Fruit fly (Drosophila melanogaster) whole organism, prepupa: Measurements from ENCODE around the gene Axn.

Source experiments
- Blimp-1 ChIP-seq: fragments of 200-800 bp; sonication (Bioruptor generic); optimal IDR thresholded peaks from 3 replicates; lab custom pipeline; 2017; ENCODE audit warnings: missing biosample characterization, missing genetic modification characterization, mild to moderate bottlenecking, moderate library complexity, missing genetic modification reagents
- CG10669 ChIP-seq: fragments of 200-800 bp; sonication (Bioruptor generic); optimal IDR thresholded peaks from 3 replicates; lab custom pipeline; 2018; ENCODE audit warnings: missing biosample characterization, mild to moderate bottlenecking, missing genetic modification characterization, moderate library complexity
- CG11762 ChIP-seq: fragments of 200-800 bp; sonication (Bioruptor generic); optimal IDR thresholded peaks from 3 replicates; lab custom pipeline; 2016; ENCODE audit warnings: missing biosample characterization, missing genetic modification characterization; ENCODE audit not compliant: insufficient read depth
- CG15336 ChIP-seq: fragments of 200-800 bp; sonication (Bioruptor generic); IDR thresholded peaks from 2 replicates; pipeline ENCODE4 v1.3.6; 2022; ENCODE audit warnings: missing biosample characterization, missing genetic modification characterization
- CG1621 ChIP-seq: fragments of 200-800 bp; sonication (Bioruptor generic); optimal IDR thresholded peaks from 3 replicates; lab custom pipeline; 2018; ENCODE audit warnings: missing biosample characterization, mild to moderate bottlenecking, missing genetic modification characterization
- CG16779 ChIP-seq: fragments of 200-800 bp; sonication (Bioruptor generic); optimal IDR thresholded peaks from 3 replicates; lab custom pipeline; 2017; ENCODE audit warnings: missing biosample characterization, mild to moderate bottlenecking, missing genetic modification characterization
- CG3032 ChIP-seq: fragments of 200-800 bp; optimal IDR thresholded peaks from 2 replicates; lab custom pipeline; 2019; ENCODE audit warnings: missing biosample characterization, mild to moderate bottlenecking, missing genetic modification characterization, moderate library complexity
- CG31627 ChIP-seq: fragments of 200-800 bp; sonication (Bioruptor generic); optimal IDR thresholded peaks from 3 replicates; lab custom pipeline; 2016; ENCODE audit warnings: missing biosample characterization, missing genetic modification characterization
- CG34406 ChIP-seq: fragments of 200-800 bp; sonication (Bioruptor generic); optimal IDR thresholded peaks from 3 replicates; lab custom pipeline; 2016; ENCODE audit warnings: missing biosample characterization, missing genetic modification characterization
- CG4318 ChIP-seq: fragments of 200-800 bp; sonication (Bioruptor generic); optimal IDR thresholded peaks from 3 replicates; lab custom pipeline; 2017; ENCODE audit warnings: missing biosample characterization, mild to moderate bottlenecking, missing genetic modification characterization
- CG6163 ChIP-seq: fragments of 200-800 bp; sonication (Bioruptor generic); IDR thresholded peaks from 3 replicates; pipeline ENCODE4 v1.3.6; 2022; ENCODE audit warnings: missing biosample characterization, missing genetic modification characterization
- CG6792 ChIP-seq: fragments of 200-800 bp; sonication (Bioruptor generic); optimal IDR thresholded peaks from 3 replicates; lab custom pipeline; 2016; ENCODE audit warnings: missing biosample characterization, missing genetic modification characterization
- CG6808 ChIP-seq: fragments of 200-800 bp; sonication (Bioruptor generic); optimal IDR thresholded peaks from 3 replicates; lab custom pipeline; 2017; ENCODE audit warnings: missing biosample characterization, missing genetic modification characterization, mild to moderate bottlenecking, moderate library complexity, missing genetic modification reagents
- CG6854 ChIP-seq: fragments of 200-800 bp; sonication (Bioruptor generic); optimal IDR thresholded peaks from 2 replicates; lab custom pipeline; 2017; ENCODE audit warnings: missing biosample characterization, mild to moderate bottlenecking, missing genetic modification characterization
- CG8119 ChIP-seq: fragments of 200-800 bp; sonication (Bioruptor generic); IDR thresholded peaks from 3 replicates; pipeline ENCODE4 v1.3.6; 2022; ENCODE audit warnings: missing biosample characterization, missing genetic modification characterization
- CG9139 ChIP-seq: fragments of 200-800 bp; sonication (Bioruptor generic); optimal IDR thresholded peaks from 3 replicates; lab custom pipeline; 2017; ENCODE audit warnings: missing biosample characterization, mild to moderate bottlenecking, missing genetic modification characterization
- Eip78C ChIP-seq: fragments of 200-800 bp; sonication (Bioruptor generic); peaks from one replicate; lab custom pipeline; 2016; ENCODE audit warnings: missing biosample characterization, missing genetic modification characterization
- Ets21C ChIP-seq: fragments of 200-800 bp; sonication (Bioruptor generic); optimal IDR thresholded peaks from 3 replicates; lab custom pipeline; 2016; ENCODE audit warnings: missing biosample characterization, missing genetic modification characterization
- Gug ChIP-seq: fragments of 200-800 bp; sonication (Bioruptor generic); IDR thresholded peaks from 2 replicates; pipeline ENCODE4 v1.3.6; 2022; ENCODE audit warnings: missing biosample characterization, missing genetic modification characterization
- Hr39 ChIP-seq: fragments of 200-800 bp; sonication (Bioruptor generic); optimal IDR thresholded peaks from 2 replicates; lab custom pipeline; 2016; ENCODE audit warnings: missing biosample characterization, missing genetic modification characterization
- Lpt ChIP-seq: fragments of 200-800 bp; sonication (Bioruptor generic); optimal IDR thresholded peaks from 3 replicates; lab custom pipeline; 2016; ENCODE audit warnings: missing biosample characterization, missing genetic modification characterization
- OdsH ChIP-seq: fragments of 200-800 bp; sonication (Bioruptor generic); optimal IDR thresholded peaks from 3 replicates; lab custom pipeline; 2016; ENCODE audit warnings: missing biosample characterization, missing genetic modification characterization
- Sox102F ChIP-seq: fragments of 200-800 bp; sonication (Bioruptor generic); optimal IDR thresholded peaks from 2 replicates; lab custom pipeline; 2016; ENCODE audit warnings: missing biosample characterization, mild to moderate bottlenecking, missing genetic modification characterization
- Sox14 ChIP-seq: fragments of 200-800 bp; sonication (Bioruptor generic); optimal IDR thresholded peaks from 3 replicates; lab custom pipeline; 2016; ENCODE audit warnings: missing biosample characterization, missing genetic modification characterization
- Sox15 ChIP-seq: fragments of 200-800 bp; sonication (Bioruptor generic); optimal IDR thresholded peaks from 3 replicates; lab custom pipeline; 2016; ENCODE audit warnings: missing biosample characterization, missing genetic modification characterization
- achi ChIP-seq: fragments of 200-800 bp; sonication (Bioruptor generic); optimal IDR thresholded peaks from 3 replicates; lab custom pipeline; 2016; ENCODE audit warnings: missing biosample characterization, missing genetic modification characterization
- acj6 ChIP-seq: fragments of 200-800 bp; sonication (Bioruptor generic); optimal IDR thresholded peaks from 3 replicates; lab custom pipeline; 2016; ENCODE audit warnings: missing biosample characterization, missing genetic modification characterization
- cyc ChIP-seq: fragments of 200-800 bp; sonication (Bioruptor generic); optimal IDR thresholded peaks from 3 replicates; lab custom pipeline; 2016; ENCODE audit warnings: missing biosample characterization, missing genetic modification characterization
- dac ChIP-seq: fragments of 200-800 bp; sonication (Bioruptor generic); optimal IDR thresholded peaks from 2 replicates; lab custom pipeline; 2017; ENCODE audit warnings: missing biosample characterization, mild to moderate bottlenecking, missing genetic modification characterization
- dsx ChIP-seq: fragments of 200-800 bp; optimal IDR thresholded peaks from 3 replicates; lab custom pipeline; 2019; ENCODE audit warnings: missing biosample characterization, mild to moderate bottlenecking, missing genetic modification characterization, moderate library complexity; ENCODE audit not compliant: poor library complexity, severe bottlenecking
- eg ChIP-seq: fragments of 200-800 bp; sonication (Bioruptor generic); IDR thresholded peaks from 3 replicates; pipeline ENCODE4 v1.3.6; 2022; ENCODE audit warnings: missing biosample characterization, missing genetic modification characterization
- esn ChIP-seq: fragments of 200-800 bp; sonication (Bioruptor generic); optimal IDR thresholded peaks from 2 replicates; lab custom pipeline; 2016; ENCODE audit warnings: missing biosample characterization, mild to moderate bottlenecking, missing genetic modification characterization, moderate library complexity
- fd85E ChIP-seq: fragments of 200-800 bp; sonication (Bioruptor generic); optimal IDR thresholded peaks from 3 replicates; lab custom pipeline; 2016; ENCODE audit warnings: missing biosample characterization, missing genetic modification characterization
- fkh ChIP-seq: fragments of 200-800 bp; sonication (Bioruptor generic); optimal IDR thresholded peaks from 3 replicates; lab custom pipeline; 2017; ENCODE audit warnings: missing biosample characterization, mild to moderate bottlenecking, missing genetic modification characterization, moderate library complexity
- lz ChIP-seq: fragments of 200-800 bp; sonication (Bioruptor generic); optimal IDR thresholded peaks from 3 replicates; lab custom pipeline; 2016; ENCODE audit warnings: missing biosample characterization, missing genetic modification characterization
- salr ChIP-seq, 2 experiments: fragments of 200-800 bp; sonication (Bioruptor generic); optimal IDR thresholded peaks; 3 replicates each; lab custom pipeline; 2016 to 2018; ENCODE audit warnings: missing biosample characterization in 2 of 2, missing genetic modification characterization in 2 of 2, mild to moderate bottlenecking in 1 of 2
- spab ChIP-seq: fragments of 200-800 bp; sonication (Bioruptor generic); optimal IDR thresholded peaks from 2 replicates; lab custom pipeline; 2017; ENCODE audit warnings: missing biosample characterization, mild to moderate bottlenecking, missing genetic modification characterization, missing genetic modification reagents
- vri ChIP-seq: fragments of 200-800 bp; sonication (Bioruptor generic); optimal IDR thresholded peaks from 3 replicates; lab custom pipeline; 2016; ENCODE audit warnings: missing biosample characterization, mild to moderate bottlenecking, missing genetic modification characterization

The Axn gene

DNA sequence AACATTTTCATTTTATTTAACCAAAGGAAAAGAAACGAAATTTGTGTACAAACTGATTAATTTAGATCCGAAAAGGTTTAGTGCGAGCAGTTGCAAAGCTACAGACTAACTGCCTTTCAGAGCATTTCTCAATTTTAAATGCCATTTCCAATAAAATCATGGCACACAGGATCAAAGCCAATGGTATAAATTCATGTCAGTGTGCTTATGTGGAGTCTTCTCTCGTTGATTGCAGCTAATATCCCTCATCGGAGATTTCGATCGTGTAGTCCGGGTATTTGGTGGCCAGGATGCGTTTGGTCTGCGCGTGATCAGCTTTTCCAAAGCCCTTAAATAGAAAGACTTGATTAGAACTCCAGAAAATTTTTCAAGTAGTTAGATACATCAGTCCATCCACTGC lies 16.0 kb downstream of the Axn start, which contains the start of gene janB:
janB (minus strand) TSS at position 101 of the 400 bp plus-strand sequence.
- TF ChIP-seq cyc (no peak), vri (GFP tag; lab: Kevin White, UChicago) (no peak), Lpt (GFP tag; lab: Kevin White, UChicago) (no peak), Hr39 (GFP tag; lab: Kevin White, UChicago) (no peak), dsx (no peak), fkh (GFP tag; lab: Kevin White, UChicago) (no peak), Sox14 (no peak), Sox15 (GFP tag; lab: Kevin White, UChicago) (no peak), Blimp-1 (no peak), CG6163 (no peak), spab (GFP tag; lab: Kevin White, UChicago) (no peak), CG6808 (GFP tag; lab: Kevin White, UChicago) (no peak), OdsH (GFP tag; lab: Kevin White, UChicago) (no peak), fd85E (GFP tag; lab: Kevin White, UChicago) (no peak)

DNA sequence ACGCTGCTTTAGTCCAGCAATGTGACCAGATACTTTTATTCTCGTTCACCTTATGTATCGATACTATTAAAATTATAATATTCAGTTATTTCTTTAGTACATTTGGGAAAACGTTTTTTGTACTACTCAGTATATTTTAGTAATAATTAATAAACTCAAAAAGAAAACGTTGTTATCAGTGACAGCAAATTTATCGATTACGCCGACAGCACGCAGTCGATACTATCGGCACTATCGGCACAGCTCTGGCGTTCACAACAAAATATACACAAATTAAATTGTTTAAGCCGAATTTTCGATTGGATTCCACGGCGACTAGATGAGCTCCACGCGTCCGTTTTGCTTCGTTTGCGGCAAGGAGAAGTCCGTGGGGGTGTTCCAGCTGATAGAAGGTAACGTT lies 16.9 kb downstream of the Axn start, which contains the start of the genes janA, Sry-alpha and Sry-beta:
janA (minus strand) TSS at position 40 of the 400 bp plus-strand sequence.
Sry-alpha (plus strand) TSS at position 226 of the 400 bp plus-strand sequence.
Sry-beta (plus strand) TSS at position 226 of the 400 bp plus-strand sequence.
- no peak for TF ChIP-seq dac (GFP tag; lab: Kevin White, UChicago)
- peak; percentile 45 for TF ChIP-seq esn
- no peak for TF ChIP-seq CG1621 (tag; lab: Kevin White, UChicago)
- TF ChIP-seq dsx, result peak; percentile 91
- TF ChIP-seq CG3032 (tag; lab: Kevin White, UChicago), result peak; percentile 18
- TF ChIP-seq CG16779, result no peak

DNA sequence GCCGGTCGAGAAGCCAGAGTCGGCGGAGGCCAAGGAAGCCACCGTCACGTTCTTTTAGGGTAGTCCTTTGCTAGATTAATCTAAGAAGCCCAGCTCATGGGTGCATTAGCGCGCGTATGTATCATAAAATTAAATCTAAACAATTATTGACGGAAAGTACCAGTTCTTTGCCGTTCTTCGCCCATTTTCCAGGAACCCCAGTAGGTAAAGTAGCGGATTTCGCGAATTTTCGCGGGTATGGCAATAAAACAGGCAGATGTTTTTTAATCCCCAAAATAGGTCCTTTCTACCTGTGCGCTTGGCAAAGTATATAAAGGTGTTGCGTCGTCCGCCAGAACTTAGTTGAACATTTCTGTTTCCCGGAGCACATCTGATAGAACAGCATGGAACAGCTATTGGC lies 18.2 kb downstream of the Axn start:
- TF ChIP-seq fkh (GFP tag; lab: Kevin White, UChicago) (no peak), Sox102F (GFP tag; lab: Kevin White, UChicago) (no peak), CG31627 (no peak), spab (GFP tag; lab: Kevin White, UChicago) (no peak)
- TF ChIP-seq, all 60 proteins: peak for 0

DNA sequence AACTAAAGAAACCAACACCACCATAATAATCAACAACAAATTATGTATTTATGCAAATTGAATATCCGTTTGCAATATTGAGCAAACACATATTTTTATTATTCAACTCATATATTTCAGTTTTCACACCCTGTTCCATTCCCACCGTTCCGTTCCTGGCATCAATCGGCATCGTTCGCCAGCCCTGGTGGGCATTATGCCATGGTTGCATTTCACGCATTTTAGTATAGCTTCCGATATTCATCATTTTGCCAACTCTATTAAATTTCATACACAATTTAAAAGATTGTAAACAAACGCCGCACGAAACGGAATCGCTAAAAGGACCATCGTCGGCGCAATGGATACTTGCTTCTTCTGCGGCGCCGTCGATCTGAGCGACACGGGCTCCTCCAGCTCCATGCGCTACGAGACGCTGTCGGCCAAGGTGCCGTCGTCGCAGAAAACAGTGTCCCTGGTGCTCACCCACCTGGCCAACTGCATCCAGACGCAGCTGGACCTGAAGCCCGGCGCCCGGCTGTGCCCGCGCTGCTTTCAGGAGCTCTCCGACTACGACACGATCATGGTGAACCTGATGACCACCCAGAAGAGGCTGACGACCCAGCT lies 20.6 kb downstream of the Axn start, which contains the start of gene Sry-delta:
Sry-delta (plus strand) TSS at position 203 of the 606 bp plus-strand sequence.
- peak; percentile 81 for TF ChIP-seq Hr39 (GFP tag; lab: Kevin White, UChicago)
- peak; percentile 41 for TF ChIP-seq dsx
- peak in 1 of 2 experiments; percentile 46 for TF ChIP-seq salr (GFP tag; optimal IDR thresholded peaks at IDR 0.05; lab: Kevin White, UChicago)
- TF ChIP-seq CG11762 (GFP tag; lab: Kevin White, UChicago), result peak; percentile 8
- peak; percentile 78 for TF ChIP-seq cyc
- peak; percentile 79 for TF ChIP-seq esn
- peak; percentile 41; the same call in 1 of the 3 replicates for TF ChIP-seq eg (GFP tag; lab: Robert Waterston, UW)
- TF ChIP-seq CG6792, result peak; percentile 44
- no peak for TF ChIP-seq acj6 (GFP tag; lab: Kevin White, UChicago)
- no peak for TF ChIP-seq CG15336 (GFP tag; lab: Robert Waterston, UW)
- no peak for TF ChIP-seq vri (GFP tag; lab: Kevin White, UChicago)
- peak; percentile 84 for TF ChIP-seq CG31627
- peak; percentile 61 for TF ChIP-seq fkh (GFP tag; lab: Kevin White, UChicago)
- TF ChIP-seq achi, result no peak
- peak; percentile 46 for TF ChIP-seq Gug
- no peak for TF ChIP-seq CG10669 (GFP tag; lab: Kevin White, UChicago)
- TF ChIP-seq Sox15 (GFP tag; lab: Kevin White, UChicago), result peak; percentile 39
- TF ChIP-seq CG6854 (GFP tag; lab: Kevin White, UChicago), result peak; percentile 57
- no peak for TF ChIP-seq CG9139
- TF ChIP-seq CG4318 (GFP tag; lab: Kevin White, UChicago), result no peak
- TF ChIP-seq CG34406 (GFP tag; lab: Kevin White, UChicago), result peak; percentile 48
- TF ChIP-seq CG6163, result peak; percentile 77
- TF ChIP-seq Ets21C, result no peak
- TF ChIP-seq Eip78C (GFP tag; lab: Kevin White, UChicago), result peak; percentile 21
- TF ChIP-seq CG8119 (GFP tag; lab: Robert Waterston, UW), result no peak
- no peak for TF ChIP-seq OdsH (GFP tag; lab: Kevin White, UChicago)
- peak; percentile 79 for TF ChIP-seq lz (GFP tag; lab: Kevin White, UChicago)
- peak; percentile 68 for TF ChIP-seq CG3032 (tag; lab: Kevin White, UChicago)
